Worm (Caenorhabditis elegans): ENCODE data around the gene npp-23.

DNA sequence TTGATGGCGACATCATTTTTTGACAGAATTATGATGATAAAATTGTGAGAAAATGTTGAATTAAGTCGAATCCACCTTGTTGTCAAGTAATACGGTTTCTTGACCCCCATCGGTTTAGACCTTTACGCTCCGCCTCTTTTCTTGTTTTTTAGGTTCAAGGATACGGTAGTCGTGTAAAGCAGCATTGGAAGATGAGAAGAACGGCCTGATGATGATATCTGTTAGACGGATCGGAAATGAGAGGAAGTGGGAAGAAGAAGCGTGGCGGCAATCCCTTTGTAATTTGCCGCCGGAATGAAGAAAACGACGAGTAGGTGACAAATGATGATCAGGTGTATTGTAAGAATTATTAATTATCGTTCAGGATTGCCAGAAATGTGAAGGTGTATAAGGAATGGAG, 10.3 kb upstream of the npp-23 start, which contains the start of gene npax-4:
- no peak for TF ChIP-seq zip-8 (tag; optimal IDR thresholded peaks at IDR 0.05)
- TF ChIP-seq nhr-237 (tag; optimal IDR thresholded peaks at IDR 0.05) = no peak
- no peak for TF ChIP-seq unc-62 (GFP tag; optimal IDR thresholded peaks at IDR 0.05)
- no peak for TF ChIP-seq nhr-28 (tag; optimal IDR thresholded peaks at IDR 0.05)
- TF ChIP-seq nhr-12 (tag; optimal IDR thresholded peaks at IDR 0.05) = no peak
- TF ChIP-seq mab-5 (tag; optimal IDR thresholded peaks at IDR 0.05) = no peak
- no peak for TF ChIP-seq blmp-1 (tag; optimal IDR thresholded peaks at IDR 0.05)
- no peak for TF ChIP-seq sptf-1 (tag; optimal IDR thresholded peaks at IDR 0.05)
- TF ChIP-seq drap-1 (GFP tag; optimal IDR thresholded peaks at IDR 0.05) = no peak
- no peak for TF ChIP-seq lsy-2 (tag; optimal IDR thresholded peaks at IDR 0.05)
- TF ChIP-seq pha-4 (tag; optimal IDR thresholded peaks at IDR 0.05) = no peak

All from whole organism, mixed stage, embryonic.